Fruit fly (Drosophila melanogaster): Measurements from ENCODE around the gene croc.

The croc gene

DNA sequence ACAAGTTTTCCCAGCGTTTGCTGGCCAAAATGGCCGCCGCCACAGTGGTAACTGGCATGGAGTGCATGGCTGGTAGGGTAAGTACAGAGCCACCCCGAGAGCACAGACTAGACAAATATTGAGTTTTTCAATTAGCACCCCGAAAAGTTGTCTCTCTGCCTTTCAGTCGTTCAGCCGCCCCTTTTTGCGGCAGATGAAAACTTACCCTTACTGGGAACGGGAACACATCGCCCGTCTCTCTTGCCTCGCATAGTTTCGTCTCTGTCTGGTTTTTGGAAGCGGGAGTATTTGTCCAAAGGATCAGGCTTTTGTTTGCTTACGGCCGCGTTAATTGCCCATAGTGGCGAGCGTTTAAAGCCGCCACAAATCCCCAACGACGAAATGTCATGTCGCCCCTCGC, 17.5 kb downstream of the croc start (continued):
- no peak for TF ChIP-seq cwo (GFP tag; optimal IDR thresholded peaks at IDR 0.05)
- no peak for TF ChIP-seq CG7928 (GFP tag; optimal IDR thresholded peaks at IDR 0.05)
- peak; percentile 88 for TF ChIP-seq Nf-YC (tag; optimal IDR thresholded peaks at IDR 0.05)
- TF ChIP-seq CG1832 (GFP tag; optimal IDR thresholded peaks at IDR 0.05) = peak; percentile 59
- no peak for TF ChIP-seq pnt (GFP tag; optimal IDR thresholded peaks at IDR 0.05)
- TF ChIP-seq stc (GFP tag; IDR thresholded peaks at IDR 0.05) = no peak
- peak; percentile 78 for TF ChIP-seq Nf-YB (GFP tag; optimal IDR thresholded peaks at IDR 0.05)
- no peak for TF ChIP-seq Meics (GFP tag; optimal IDR thresholded peaks at IDR 0.05)
- no peak for TF ChIP-seq nom (GFP tag; optimal IDR thresholded peaks at IDR 0.05)
- TF ChIP-seq CG5953 (GFP tag; IDR thresholded peaks at IDR 0.05) = no peak
- TF ChIP-seq CG4360 (GFP tag; IDR thresholded peaks at IDR 0.05) = 0 out of 2 replicates have a peak, but pooled peaks have one; percentile 17
- TF ChIP-seq phol (tag; optimal IDR thresholded peaks at IDR 0.05) = peak; percentile 18
- no peak for TF ChIP-seq run (tag; optimal IDR thresholded peaks at IDR 0.05)
- peak; percentile 76 for TF ChIP-seq CG10321 (GFP tag; IDR thresholded peaks at IDR 0.05)
- TF ChIP-seq Hr3 (GFP tag; optimal IDR thresholded peaks at IDR 0.05) = no peak
- no peak for TF ChIP-seq Hsf (GFP tag; optimal IDR thresholded peaks at IDR 0.05)
- no peak for TF ChIP-seq CG34422 (GFP tag; IDR thresholded peaks at IDR 0.05)
- no peak for TF ChIP-seq CG33557 (GFP tag; optimal IDR thresholded peaks at IDR 0.05)
- TF ChIP-seq Hr78 (GFP tag; optimal IDR thresholded peaks at IDR 0.05) = no peak
- TF ChIP-seq nerfin-1 (tag; optimal IDR thresholded peaks at IDR 0.05) = no peak

- TF ChIP-seq eyg (GFP tag; optimal IDR thresholded peaks at IDR 0.05) = no peak
- no peak for TF ChIP-seq h (optimal IDR thresholded peaks at IDR 0.05)
- no peak for TF ChIP-seq E2f1 (GFP tag; IDR thresholded peaks at IDR 0.05)
- TF ChIP-seq CTCF (GFP tag; optimal IDR thresholded peaks at IDR 0.05) = no peak
- TF ChIP-seq CG4854 (GFP tag; optimal IDR thresholded peaks at IDR 0.05) = no peak
- TF ChIP-seq gem (tag; optimal IDR thresholded peaks at IDR 0.05) = peak; percentile 39
- peak; percentile 1 for TF ChIP-seq CG16815 (GFP tag; optimal IDR thresholded peaks at IDR 0.05)
- TF ChIP-seq CG8290 (GFP tag; optimal IDR thresholded peaks at IDR 0.05) = no peak
- no peak for TF ChIP-seq CG8290 (tag; optimal IDR thresholded peaks at IDR 0.05)
- TF ChIP-seq ftz-f1 (GFP tag; optimal IDR thresholded peaks at IDR 0.05) = no peak
- no peak for TF ChIP-seq Vsx1 (GFP tag; optimal IDR thresholded peaks at IDR 0.05)
- no peak for TF ChIP-seq pan (optimal IDR thresholded peaks at IDR 0.05)
- TF ChIP-seq pan (GFP tag; optimal IDR thresholded peaks at IDR 0.05 in 1 of 2, IDR thresholded peaks at IDR 0.05 in 1 of 2) = no peak
- TF ChIP-seq CG1602 (GFP tag; optimal IDR thresholded peaks at IDR 0.05) = no peak
- TF ChIP-seq CG4617 (GFP tag; optimal IDR thresholded peaks at IDR 0.05; ENCODE audit: borderline replicate concordance) = no peak
- no peak for TF ChIP-seq CG6791 (GFP tag; IDR thresholded peaks at IDR 0.05; ENCODE audit: partially characterized antibody)
- peak; percentile 39 for TF ChIP-seq CG18262 (tag; optimal IDR thresholded peaks at IDR 0.05)
- no peak for TF ChIP-seq Blimp-1 (GFP tag; optimal IDR thresholded peaks at IDR 0.05)
- no peak for TF ChIP-seq ATbp (GFP tag; optimal IDR thresholded peaks at IDR 0.05)
- no peak for TF ChIP-seq salm (tag; optimal IDR thresholded peaks at IDR 0.05)
- TF ChIP-seq tin (GFP tag; optimal IDR thresholded peaks at IDR 0.05) = no peak
- TF ChIP-seq cg (GFP tag; optimal IDR thresholded peaks at IDR 0.05) = no peak
- no peak for TF ChIP-seq CG6854 (GFP tag; optimal IDR thresholded peaks at IDR 0.05)
- no peak for TF ChIP-seq Ravus (GFP tag; IDR thresholded peaks at IDR 0.05)
- TF ChIP-seq kay (GFP tag; optimal IDR thresholded peaks at IDR 0.05) = no peak
- no peak for TF ChIP-seq CG12299 (tag; optimal IDR thresholded peaks at IDR 0.05)
- TF ChIP-seq CG5180 (GFP tag; optimal IDR thresholded peaks at IDR 0.05) = no peak
- TF ChIP-seq ci (GFP tag; IDR thresholded peaks at IDR 0.05) = no peak
- TF ChIP-seq MESR4 (GFP tag; optimal IDR thresholded peaks at IDR 0.05) = no peak
- peak; percentile 38 for TF ChIP-seq CG2712 (tag; optimal IDR thresholded peaks at IDR 0.05)
- no peak for TF ChIP-seq ewg (GFP tag; optimal IDR thresholded peaks at IDR 0.05)
- no peak for TF ChIP-seq Sry-β (GFP tag; optimal IDR thresholded peaks at IDR 0.05)
- no peak for TF ChIP-seq CG1603 (tag; optimal IDR thresholded peaks at IDR 0.05)
Observed at dm6 chr3L:21455196-21455595, 21.1 kb downstream of the croc start.
